Fruit fly (Drosophila melanogaster): ENCODE results near the gene mrn.

The mrn gene

dm6 chr3L:15587445-15588381 is 7.4 kb upstream of the mrn start, which contains the start of gene CG7656 (continued):
- TF ChIP-seq CG13287 (GFP tag; IDR thresholded peaks at IDR 0.05; ENCODE audit: partially characterized antibody): no peak; the same call in 1 of the 2 replicates
- no peak for TF ChIP-seq Usf (GFP tag; optimal IDR thresholded peaks at IDR 0.05)
- peak; percentile 45; the same call in 1 of the 2 replicates for TF ChIP-seq CG10321 (GFP tag; IDR thresholded peaks at IDR 0.05)
- peak; percentile 75 for TF ChIP-seq CG7786 (GFP tag; optimal IDR thresholded peaks at IDR 0.05)
- no peak for TF ChIP-seq CG18599 (GFP tag; optimal IDR thresholded peaks at IDR 0.05)
- TF ChIP-seq CG4360 (GFP tag; IDR thresholded peaks at IDR 0.05): peak; percentile 65; the same call in 1 of the 2 replicates
- TF ChIP-seq psq (GFP tag; optimal IDR thresholded peaks at IDR 0.05): no peak
- peak; percentile 40 for TF ChIP-seq ssp (GFP tag; IDR thresholded peaks at IDR 0.05)
- no peak for TF ChIP-seq lola (GFP tag; optimal IDR thresholded peaks at IDR 0.05)
- TF ChIP-seq CG9609 (GFP tag; optimal IDR thresholded peaks at IDR 0.05): peak; percentile 71
- no peak for TF ChIP-seq CG10543 (GFP tag; optimal IDR thresholded peaks at IDR 0.05)
- TF ChIP-seq CG11398 (GFP tag; optimal IDR thresholded peaks at IDR 0.05): peak; percentile 71
- TF ChIP-seq CG5180 (GFP tag; optimal IDR thresholded peaks at IDR 0.05): peak; percentile 18
- peak; percentile 79 for TF ChIP-seq ken (GFP tag; IDR thresholded peaks at IDR 0.05)
- no peak for TF ChIP-seq CG11085 (GFP tag; IDR thresholded peaks at IDR 0.05)
- peak; percentile 73 for TF ChIP-seq CG9876 (GFP tag; optimal IDR thresholded peaks at IDR 0.05)
- no peak for TF ChIP-seq fd96Cb (tag; optimal IDR thresholded peaks at IDR 0.05)
- peak; percentile 59 for TF ChIP-seq stwl (tag; optimal IDR thresholded peaks at IDR 0.05)
- TF ChIP-seq crol (GFP tag; IDR thresholded peaks at IDR 0.05): no peak
- no peak for TF ChIP-seq esg (GFP tag; conservative IDR thresholded peaks at IDR 0.05)
- no peak for TF ChIP-seq Hand (GFP tag; optimal IDR thresholded peaks at IDR 0.05)
- peak; percentile 68 for TF ChIP-seq maf-S (GFP tag; optimal IDR thresholded peaks at IDR 0.05)
- TF ChIP-seq C15 (GFP tag; IDR thresholded peaks at IDR 0.05): no peak
- TF ChIP-seq CG1603 (tag; optimal IDR thresholded peaks at IDR 0.05): peak; percentile 79
- TF ChIP-seq CG10274 (GFP tag; optimal IDR thresholded peaks at IDR 0.05): no peak
- peak; percentile 46 for TF ChIP-seq CG12391 (tag; optimal IDR thresholded peaks at IDR 0.05)
- no peak for TF ChIP-seq Hey (tag; optimal IDR thresholded peaks at IDR 0.05)
- no peak for TF ChIP-seq hkb (optimal IDR thresholded peaks at IDR 0.05)
- TF ChIP-seq hkb (GFP tag; IDR thresholded peaks at IDR 0.05): peak; percentile 75
- TF ChIP-seq lbe (GFP tag; optimal IDR thresholded peaks at IDR 0.05): peak; percentile 54
- TF ChIP-seq Sry-δ (GFP tag; optimal IDR thresholded peaks at IDR 0.05): peak; percentile 42
- peak; percentile 4 for TF ChIP-seq gsb-n (tag; optimal IDR thresholded peaks at IDR 0.05)
- TF ChIP-seq nom (GFP tag; optimal IDR thresholded peaks at IDR 0.05): no peak
- peak; percentile 63; the same call in 1 of the 2 replicates for TF ChIP-seq CG5953 (GFP tag; IDR thresholded peaks at IDR 0.05)
- peak; percentile 62 for TF ChIP-seq Nf-YA (GFP tag; IDR thresholded peaks at IDR 0.05)
- TF ChIP-seq Hmx (GFP tag; optimal IDR thresholded peaks at IDR 0.05): no peak
- no peak for TF ChIP-seq CG31441 (GFP tag; IDR thresholded peaks at IDR 0.05)
- peak; percentile 85 for TF ChIP-seq CG3838 (GFP tag; optimal IDR thresholded peaks at IDR 0.05)
- TF ChIP-seq Oli (tag; optimal IDR thresholded peaks at IDR 0.05): peak; percentile 1
- peak; percentile 68 for TF ChIP-seq CG7372 (GFP tag; IDR thresholded peaks at IDR 0.05)
- no peak for TF ChIP-seq tap (tag; optimal IDR thresholded peaks at IDR 0.05)
- peak; percentile 68 for TF ChIP-seq CG4424 (GFP tag; optimal IDR thresholded peaks at IDR 0.05)
- TF ChIP-seq dan (GFP tag; IDR thresholded peaks at IDR 0.05): no peak
- TF ChIP-seq CG6254 (GFP tag; optimal IDR thresholded peaks at IDR 0.05): no peak
- TF ChIP-seq D (optimal IDR thresholded peaks at IDR 0.05): no peak
- TF ChIP-seq D (GFP tag; optimal IDR thresholded peaks at IDR 0.05): no peak
- TF ChIP-seq kni (GFP tag; optimal IDR thresholded peaks at IDR 0.05): no peak
- TF ChIP-seq CG6175 (GFP tag; IDR thresholded peaks at IDR 0.05): peak; percentile 78; the same call in 2 of the 3 replicates
- peak; percentile 5 for TF ChIP-seq CG11723 (GFP tag; optimal IDR thresholded peaks at IDR 0.05)

All from whole organism, embryonic.